Fruit fly (Drosophila melanogaster) whole organism, embryonic: Measurements from ENCODE around the gene Taf10.

Experiments
- Atf3 ChIP-seq: fragments of 200-800 bp; sonication (Bioruptor generic); optimal IDR thresholded peaks from 3 replicates; lab custom pipeline; 2016; ENCODE audit warnings: missing biosample characterization, missing genetic modification characterization
- BEAF-32 ChIP-seq: fragments of 200-800 bp; sonication (Bioruptor generic); optimal IDR thresholded peaks from 3 replicates; lab custom pipeline; 2017; ENCODE audit warnings: missing biosample characterization, missing genetic modification characterization, mild to moderate bottlenecking, moderate library complexity, missing genetic modification reagents
- CG10267 ChIP-seq: fragments of 200-800 bp; sonication (Bioruptor generic); optimal IDR thresholded peaks from 2 replicates; lab custom pipeline; 2018; ENCODE audit warnings: missing biosample characterization, mild to moderate bottlenecking, missing genetic modification characterization, moderate library complexity
- CG10979 ChIP-seq: fragments of 200-800 bp; sonication (Bioruptor generic); optimal IDR thresholded peaks from 2 replicates; lab custom pipeline; 2018; ENCODE audit warnings: missing biosample characterization, mild to moderate bottlenecking, missing genetic modification characterization, moderate library complexity
- CG12071 ChIP-seq: fragments of 200-800 bp; sonication (Bioruptor generic); optimal IDR thresholded peaks from 3 replicates; lab custom pipeline; 2018; ENCODE audit warnings: missing biosample characterization, mild to moderate bottlenecking, missing genetic modification characterization
- CG12391 ChIP-seq: fragments of 200-800 bp; sonication (Bioruptor generic); optimal IDR thresholded peaks from 3 replicates; lab custom pipeline; 2018; ENCODE audit warnings: missing biosample characterization, mild to moderate bottlenecking, missing genetic modification characterization, moderate library complexity
- CG14441 ChIP-seq: fragments of 200-800 bp; sonication (Bioruptor generic); IDR thresholded peaks from 2 replicates; pipeline ENCODE4 v1.3.6; 2022; ENCODE audit warnings: missing biosample characterization, missing genetic modification characterization
- CG15269 ChIP-seq: fragments of 200-800 bp; sonication (Bioruptor generic); optimal IDR thresholded peaks from 2 replicates; lab custom pipeline; 2018; ENCODE audit warnings: missing biosample characterization, mild to moderate bottlenecking, missing genetic modification characterization, moderate library complexity
- CG17385 ChIP-seq: fragments of 200-800 bp; sonication (Bioruptor generic); optimal IDR thresholded peaks from 3 replicates; lab custom pipeline; 2018; ENCODE audit warnings: missing biosample characterization, mild to moderate bottlenecking, missing genetic modification characterization
- CG18599 ChIP-seq: fragments of 200-800 bp; sonication (Bioruptor generic); optimal IDR thresholded peaks from 3 replicates; lab custom pipeline; 2017; ENCODE audit warnings: missing biosample characterization, missing genetic modification characterization, mild to moderate bottlenecking, moderate library complexity, missing genetic modification reagents
- CG2116 ChIP-seq: fragments of 200-800 bp; sonication (Bioruptor generic); optimal IDR thresholded peaks from 3 replicates; lab custom pipeline; 2018; ENCODE audit warnings: missing biosample characterization, mild to moderate bottlenecking, missing genetic modification characterization
- CG2712 ChIP-seq: fragments of 200-800 bp; optimal IDR thresholded peaks from 3 replicates; lab custom pipeline; 2019; ENCODE audit warnings: missing biosample characterization, mild to moderate bottlenecking, missing genetic modification characterization, moderate library complexity
- CG31441 ChIP-seq: fragments of 200-800 bp; sonication (Bioruptor generic); IDR thresholded peaks from 2 replicates; pipeline ENCODE4 v1.3.6; 2022; ENCODE audit warnings: missing biosample characterization, missing genetic modification characterization
- CG3163 ChIP-seq: fragments of 200-800 bp; sonication (Bioruptor generic); optimal IDR thresholded peaks from 3 replicates; lab custom pipeline; 2016; ENCODE audit warnings: missing biosample characterization, missing genetic modification characterization
- CG32532 ChIP-seq: fragments of 200-800 bp; sonication (Bioruptor generic); IDR thresholded peaks from 2 replicates; pipeline ENCODE4 v1.3.6; 2022; ENCODE audit warnings: missing biosample characterization, missing genetic modification characterization
- CG34224 ChIP-seq: fragments of 200-800 bp; sonication (Bioruptor generic); IDR thresholded peaks from 3 replicates; pipeline ENCODE4 v1.3.6; 2022; ENCODE audit warnings: missing biosample characterization, missing genetic modification characterization; ENCODE audit not compliant: partially characterized antibody
- CG3838 ChIP-seq: fragments of 200-800 bp; sonication (Bioruptor generic); optimal IDR thresholded peaks from 3 replicates; lab custom pipeline; 2016; ENCODE audit warnings: missing biosample characterization, missing genetic modification characterization
- CG3995 ChIP-seq: fragments of 200-800 bp; sonication (Bioruptor generic); optimal IDR thresholded peaks from 3 replicates; lab custom pipeline; 2016; ENCODE audit warnings: missing biosample characterization, missing genetic modification characterization
- CG6683 ChIP-seq: fragments of 200-800 bp; sonication (Bioruptor generic); optimal IDR thresholded peaks from 2 replicates; lab custom pipeline; 2017; ENCODE audit warnings: missing biosample characterization, mild to moderate bottlenecking, missing genetic modification characterization, missing genetic modification reagents
- CG6813 ChIP-seq: fragments of 200-800 bp; sonication (Bioruptor generic); optimal IDR thresholded peaks from 2 replicates; lab custom pipeline; 2017; ENCODE audit warnings: missing biosample characterization, missing genetic modification characterization, mild to moderate bottlenecking, moderate library complexity, missing genetic modification reagents
- Dek ChIP-seq: fragments of 200-800 bp; sonication (Bioruptor generic); optimal IDR thresholded peaks from 3 replicates; lab custom pipeline; 2019; ENCODE audit warnings: missing biosample characterization, mild to moderate bottlenecking, missing genetic modification characterization, moderate library complexity
- Dp ChIP-seq: fragments of 200-800 bp; sonication (Bioruptor generic); optimal IDR thresholded peaks from 2 replicates; lab custom pipeline; 2018; ENCODE audit warnings: missing biosample characterization, mild to moderate bottlenecking, missing genetic modification characterization, moderate library complexity
- Dref ChIP-seq: fragments of 200-800 bp; sonication (Bioruptor generic); IDR thresholded peaks from 2 replicates; pipeline ENCODE4 v1.3.6; 2022; ENCODE audit warnings: missing biosample characterization, missing genetic modification characterization
- Gsc ChIP-seq: fragments of 200-800 bp; sonication (Bioruptor generic); IDR thresholded peaks from 2 replicates; pipeline ENCODE4 v1.3.6; 2022; ENCODE audit warnings: missing biosample characterization, missing genetic modification characterization
- Hr39 ChIP-seq: fragments of >200 bp; optimal IDR thresholded peaks from 2 replicates; lab custom pipeline; 2017
- Lpt ChIP-seq: fragments of >200 bp; optimal IDR thresholded peaks from 2 replicates; lab custom pipeline; 2018; ENCODE audit warnings: missing biosample characterization, missing genetic modification characterization
- MESR4 ChIP-seq: fragments of 200-800 bp; sonication (Bioruptor generic); optimal IDR thresholded peaks from 2 replicates; lab custom pipeline; 2018; ENCODE audit warnings: missing biosample characterization, mild to moderate bottlenecking, missing genetic modification characterization, moderate library complexity
- NK7.1 ChIP-seq: fragments of 200-800 bp; sonication (Bioruptor generic); optimal IDR thresholded peaks from 3 replicates; lab custom pipeline; 2016; ENCODE audit warnings: missing biosample characterization, missing genetic modification characterization
- Opbp ChIP-seq: fragments of 200-800 bp; sonication (Bioruptor generic); IDR thresholded peaks from 3 replicates; pipeline ENCODE4 v1.3.6; 2022; ENCODE audit warnings: missing biosample characterization, missing genetic modification characterization; ENCODE audit not compliant: partially characterized antibody
- Ravus ChIP-seq: fragments of 200-800 bp; sonication (Bioruptor generic); IDR thresholded peaks from 2 replicates; pipeline ENCODE4 v1.3.6; 2022; ENCODE audit warnings: missing biosample characterization, missing genetic modification characterization
- Spps ChIP-seq: fragments of 200-800 bp; sonication (Bioruptor generic); optimal IDR thresholded peaks from 2 replicates; lab custom pipeline; 2018; ENCODE audit warnings: missing biosample characterization, mild to moderate bottlenecking, missing genetic modification characterization
- bsh ChIP-seq, 2 experiments: fragments of 200-800 bp; sonication (Bioruptor generic); optimal IDR thresholded peaks; 2 replicates each; lab custom pipeline; 2017 to 2018; ENCODE audit warnings: mild to moderate bottlenecking in 2 of 2, missing biosample characterization in 2 of 2, missing genetic modification characterization in 2 of 2, moderate library complexity in 1 of 2
- cas ChIP-seq: fragments of 200-800 bp; sonication (Bioruptor generic); IDR thresholded peaks from 2 replicates; pipeline ENCODE4 v1.3.6; 2022; ENCODE audit warnings: missing biosample characterization, missing genetic modification characterization
- caup ChIP-seq: fragments of 200-800 bp; sonication (Bioruptor generic); optimal IDR thresholded peaks from 3 replicates; lab custom pipeline; 2017; ENCODE audit warnings: missing biosample characterization, mild to moderate bottlenecking, missing genetic modification characterization, moderate library complexity; ENCODE audit not compliant: severe bottlenecking
- dm ChIP-seq: fragments of 200-800 bp; sonication (Bioruptor generic); optimal IDR thresholded peaks from 3 replicates; lab custom pipeline; 2016; ENCODE audit warnings: missing biosample characterization, missing genetic modification characterization
- ems ChIP-seq: fragments of 200-800 bp; sonication (Bioruptor generic); optimal IDR thresholded peaks from 3 replicates; lab custom pipeline; 2016; ENCODE audit warnings: missing biosample characterization, missing genetic modification characterization
- fd96Cb ChIP-seq: fragments of 200-800 bp; sonication (Bioruptor generic); optimal IDR thresholded peaks from 2 replicates; lab custom pipeline; 2018; ENCODE audit warnings: missing biosample characterization, mild to moderate bottlenecking, missing genetic modification characterization, moderate library complexity
- ham ChIP-seq: fragments of 200-800 bp; sonication (Bioruptor generic); IDR thresholded peaks from 2 replicates; pipeline ENCODE4 v1.3.6; 2022; ENCODE audit warnings: missing biosample characterization, missing genetic modification characterization
- her ChIP-seq: fragments of 200-800 bp; sonication (Bioruptor generic); optimal IDR thresholded peaks from 2 replicates; lab custom pipeline; 2016; ENCODE audit warnings: missing biosample characterization, missing genetic modification characterization
- lilli ChIP-seq: fragments of 200-800 bp; sonication (Bioruptor generic); optimal IDR thresholded peaks from 3 replicates; lab custom pipeline; 2016; ENCODE audit warnings: missing biosample characterization, missing genetic modification characterization
- nom ChIP-seq: fragments of 200-800 bp; sonication (Bioruptor generic); optimal IDR thresholded peaks from 2 replicates; lab custom pipeline; 2017; ENCODE audit warnings: missing biosample characterization, missing genetic modification characterization, mild to moderate bottlenecking, moderate library complexity, missing genetic modification reagents
- oc ChIP-seq: fragments of 200-800 bp; sonication (Bioruptor generic); optimal IDR thresholded peaks from 2 replicates; lab custom pipeline; 2018; ENCODE audit warnings: missing biosample characterization, mild to moderate bottlenecking, missing genetic modification characterization, moderate library complexity
- onecut ChIP-seq: fragments of 200-800 bp; sonication (Bioruptor generic); IDR thresholded peaks from 2 replicates; pipeline ENCODE4 v1.3.6; 2022; ENCODE audit warnings: missing biosample characterization, missing genetic modification characterization
- p53 ChIP-seq: fragments of 200-800 bp; sonication (Bioruptor generic); optimal IDR thresholded peaks from 2 replicates; lab custom pipeline; 2016; ENCODE audit warnings: missing biosample characterization, missing genetic modification characterization
- pb ChIP-seq: fragments of 200-800 bp; sonication (Bioruptor generic); optimal IDR thresholded peaks from 3 replicates; lab custom pipeline; 2016; ENCODE audit warnings: missing biosample characterization, missing genetic modification characterization
- salm ChIP-seq: fragments of 200-800 bp; sonication (Bioruptor generic); optimal IDR thresholded peaks from 2 replicates; lab custom pipeline; 2018; ENCODE audit warnings: missing biosample characterization, mild to moderate bottlenecking, missing genetic modification characterization
- sim ChIP-seq: fragments of 200-800 bp; sonication (Bioruptor generic); IDR thresholded peaks from 2 replicates; pipeline ENCODE4 v1.3.6; 2022; ENCODE audit warnings: missing biosample characterization, missing genetic modification characterization
- unc-4 ChIP-seq: fragments of 200-800 bp; sonication (Bioruptor generic); IDR thresholded peaks from 2 replicates; pipeline ENCODE4 v1.3.6; 2022; ENCODE audit warnings: missing biosample characterization, missing genetic modification characterization; ENCODE audit not compliant: partially characterized antibody

Taf10 gene

DNA sequence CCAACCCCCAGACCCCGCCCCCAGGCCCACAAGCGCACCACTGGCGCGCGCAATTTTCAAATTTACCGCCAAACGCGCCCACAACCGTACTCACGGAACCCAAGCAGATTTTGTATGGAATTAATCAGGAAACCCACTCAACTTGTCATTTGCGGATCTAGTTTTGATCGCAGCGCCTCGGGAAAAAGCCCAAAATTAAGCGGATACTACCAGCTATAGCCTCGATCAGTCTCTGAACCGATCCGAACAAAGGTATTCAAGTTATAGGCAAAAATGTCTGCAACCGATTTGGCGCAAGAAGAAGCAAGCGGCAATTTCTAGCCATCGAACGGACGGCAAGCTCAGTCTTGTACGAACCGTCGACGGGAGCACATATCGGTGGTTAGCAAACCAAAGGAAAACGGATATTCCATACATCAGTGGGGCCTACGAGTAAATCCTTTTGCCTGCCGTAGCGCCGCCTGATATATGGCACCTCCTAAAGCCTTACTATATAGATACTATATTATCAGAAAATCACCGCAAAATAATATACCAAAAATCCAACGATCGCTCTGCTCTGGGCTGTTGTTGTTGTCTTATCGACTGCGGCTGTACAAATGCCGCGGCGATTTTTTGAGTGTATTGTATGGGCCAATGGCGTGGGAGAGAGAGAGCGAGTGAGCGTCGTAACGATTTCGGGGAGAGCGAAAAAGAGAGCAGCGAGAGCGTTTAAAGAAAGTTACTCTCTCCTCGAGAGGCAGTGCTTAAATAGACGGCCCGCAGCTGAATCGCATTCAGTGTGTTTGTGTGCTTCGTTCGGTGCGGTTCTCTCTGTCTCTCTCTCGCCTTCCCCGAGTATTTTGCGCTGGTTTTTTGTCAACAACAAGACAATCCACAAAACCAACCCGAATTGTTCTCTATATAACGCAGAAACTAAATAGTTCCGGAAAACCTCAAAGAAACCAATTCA, 15.0 kb upstream of the Taf10 start, which contains the start of gene Pgk (continued):
- TF ChIP-seq CG2712 (tag; lab: Kevin White, UChicago) (peak; percentile 39), sim (GFP tag; lab: Robert Waterston, UW) (no peak), nom (peak; percentile 92), MESR4 (GFP tag; lab: Kevin White, UChicago) (peak; percentile 39), fd96Cb (tag; lab: Kevin White, UChicago) (no peak), bsh (GFP tag; optimal IDR thresholded peaks at IDR 0.05; lab: Kevin White, UChicago) (peak; percentile 40 to 75), CG3163 (GFP tag; lab: Kevin White, UChicago) (peak; percentile 24), her (peak; percentile 33), Atf3 (GFP tag; lab: Kevin White, UChicago) (no peak), onecut (GFP tag; lab: Robert Waterston, UW) (peak; percentile 59), CG31441 (no peak), CG12071 (GFP tag; lab: Kevin White, UChicago) (peak; percentile 17), cas (GFP tag; lab: Robert Waterston, UW) (no peak), CG32532 (no peak), oc (peak; percentile 75), CG2116 (peak; percentile 29), CG3838 (peak; percentile 5), salm (tag; lab: Kevin White, UChicago) (peak; percentile 66), CG12391 (tag; lab: Kevin White, UChicago) (peak; percentile 61), ham (GFP tag; lab: Robert Waterston, UW) (no peak), Hr39 (lab: Kevin White, UChicago) (no peak), CG10267 (peak; percentile 44), caup (peak; percentile 51), Spps (tag; lab: Kevin White, UChicago) (peak; percentile 25), Gsc (no peak), NK7.1 (GFP tag; lab: Kevin White, UChicago) (peak; percentile 53), Dek (tag; lab: Kevin White, UChicago) (peak; percentile 55), Ravus (no peak), CG6683 (GFP tag; lab: Kevin White, UChicago) (no peak), Dref (GFP tag; lab: Robert Waterston, UW) (no peak), lilli (GFP tag; lab: Kevin White, UChicago) (peak; percentile 73), CG10979 (peak; percentile 16), unc-4 (GFP tag; lab: Robert Waterston, UW) (no peak), CG14441 (GFP tag; lab: Robert Waterston, UW) (no peak), CG6813 (peak; percentile 63), BEAF-32 (GFP tag; lab: Kevin White, UChicago) (no peak), Dp (GFP tag; lab: Kevin White, UChicago) (peak; percentile 95), Lpt (GFP tag; lab: Kevin White, UChicago) (peak; percentile 49), CG18599 (GFP tag; lab: Kevin White, UChicago) (peak; percentile 49), CG17385 (GFP tag; lab: Kevin White, UChicago) (peak; percentile 100), CG15269 (tag; lab: Kevin White, UChicago) (peak; percentile 56), Opbp (GFP tag; lab: Robert Waterston, UW) (no peak), CG34224 (no peak), CG3995 (GFP tag; lab: Kevin White, UChicago) (no peak), pb (GFP tag; lab: Kevin White, UChicago) (peak; percentile 1), dm (GFP tag; lab: Kevin White, UChicago) (no peak), p53 (GFP tag; lab: Kevin White, UChicago) (peak; percentile 98), ems (GFP tag; lab: Kevin White, UChicago) (peak; percentile 62)
